Worm (Caenorhabditis elegans) whole organism, early embryonic: ENCODE data around the gene D1054.9.

Experiments used
- F13C5.2 ChIP-seq: sonication (generic microtip); optimal IDR thresholded peaks from 2 replicates; lab custom pipeline; 2017; ENCODE audit warnings: mild to moderate bottlenecking, missing genetic modification characterization, inconsistent platforms, missing compliant biosample characterization
- ama-1 ChIP-seq: fragments of 150-350 bp; optimal IDR thresholded peaks from 2 replicates; lab custom pipeline; 2014
- ceh-36 ChIP-seq: sonication (generic microtip); optimal IDR thresholded peaks from 2 replicates; lab custom pipeline; 2016; ENCODE audit warnings: missing genetic modification characterization, inconsistent platforms, missing compliant biosample characterization
- flt-1 ChIP-seq: fragments of 200-800 bp; sonication (Bioruptor generic); IDR thresholded peaks from 2 replicates; pipeline ENCODE4 v1.3.6; 2022; ENCODE audit warnings: missing genetic modification characterization, missing compliant biosample characterization
- hmbx-1 ChIP-seq: sonication (generic microtip); optimal IDR thresholded peaks from 2 replicates; lab custom pipeline; 2016; ENCODE audit warnings: mild to moderate bottlenecking, missing genetic modification characterization, missing compliant biosample characterization
- hmg-4 ChIP-seq: fragments of 200-800 bp; sonication (Bioruptor generic); optimal IDR thresholded peaks from 2 replicates; lab custom pipeline; 2018; ENCODE audit warnings: mild to moderate bottlenecking, missing genetic modification characterization, missing compliant biosample characterization
- sea-1 ChIP-seq: fragments of 200-800 bp; sonication (Bioruptor generic); conservative IDR thresholded peaks from 2 replicates; pipeline ENCODE4 v1.3.6; 2022; ENCODE audit warnings: missing genetic modification characterization, missing compliant biosample characterization
- tbx-37 ChIP-seq: fragments of 200-800 bp; sonication (Bioruptor generic); conservative IDR thresholded peaks from 2 replicates; pipeline ENCODE4 v1.3.6; 2022; ENCODE audit warnings: missing genetic modification reagents, missing genetic modification characterization, missing compliant biosample characterization

ce11 chrV:10784011-10784410, 6.8 kb downstream of the D1054.9 start, which contains the start of gene D1054.8:
- TF ChIP-seq flt-1 (GFP tag; lab: Robert Waterston, UW), result no peak
- TF ChIP-seq ama-1, result no peak
- TF ChIP-seq hmbx-1 (tag; lab: Kevin White, UChicago), result no peak
- TF ChIP-seq tbx-37 (GFP tag; lab: Robert Waterston, UW), result no peak
- TF ChIP-seq F13C5.2 (tag; lab: Kevin White, UChicago), result no peak
- no peak for TF ChIP-seq ceh-36 (tag; lab: Kevin White, UChicago)
- TF ChIP-seq sea-1, result no peak
- TF ChIP-seq hmg-4 (GFP tag; lab: Kevin White, UChicago), result no peak
